Fruit fly (Drosophila melanogaster) whole organism, embryonic: Measurements from ENCODE around the gene alpha-Est8.
A peak's percentile ranks its signal among the peaks of the same experiment; 100 is the strongest.

Source experiments
- Ada2b ChIP-seq: fragments of 200-800 bp; sonication (Bioruptor generic); IDR thresholded peaks from 2 replicates; pipeline ENCODE4 v1.3.6; 2022; ENCODE audit warnings: missing biosample characterization, missing genetic modification characterization
- Adf1 ChIP-seq: fragments of 200-800 bp; sonication (Bioruptor generic); IDR thresholded peaks from 2 replicates; pipeline ENCODE4 v1.3.6; 2022; ENCODE audit warnings: missing biosample characterization, missing genetic modification characterization
- B-H2 ChIP-seq: fragments of 200-800 bp; sonication (Bioruptor generic); optimal IDR thresholded peaks from 2 replicates; lab custom pipeline; 2018; ENCODE audit warnings: missing biosample characterization, mild to moderate bottlenecking, missing genetic modification characterization
- BtbVII ChIP-seq: fragments of 200-800 bp; sonication (Bioruptor generic); optimal IDR thresholded peaks from 3 replicates; lab custom pipeline; 2017; ENCODE audit warnings: missing biosample characterization, mild to moderate bottlenecking, missing genetic modification characterization
- CG10274 ChIP-seq: fragments of 200-800 bp; sonication (Bioruptor generic); optimal IDR thresholded peaks from 3 replicates; lab custom pipeline; 2017; ENCODE audit warnings: missing biosample characterization, mild to moderate bottlenecking, missing genetic modification characterization
- CG10462 ChIP-seq: fragments of 200-800 bp; sonication (Bioruptor generic); optimal IDR thresholded peaks from 2 replicates; lab custom pipeline; 2016; ENCODE audit warnings: missing biosample characterization, missing genetic modification characterization
- CG11247 ChIP-seq: fragments of 200-800 bp; sonication (Bioruptor generic); IDR thresholded peaks from 2 replicates; pipeline ENCODE4 v1.3.6; 2022; ENCODE audit warnings: missing biosample characterization, missing genetic modification characterization
- CG13624 ChIP-seq: fragments of 200-800 bp; sonication (Bioruptor generic); optimal IDR thresholded peaks from 2 replicates; lab custom pipeline; 2016; ENCODE audit warnings: missing biosample characterization, missing genetic modification characterization
- CG13894 ChIP-seq: fragments of 200-800 bp; sonication (Bioruptor generic); optimal IDR thresholded peaks from 3 replicates; lab custom pipeline; 2018; ENCODE audit warnings: missing biosample characterization, mild to moderate bottlenecking, missing genetic modification characterization, moderate library complexity
- CG17361 ChIP-seq: fragments of 200-800 bp; sonication (Bioruptor generic); IDR thresholded peaks from 3 replicates; pipeline ENCODE4 v1.3.6; 2022; ENCODE audit warnings: missing biosample characterization, missing genetic modification characterization
- CG2678 ChIP-seq: fragments of 200-800 bp; sonication (Bioruptor generic); optimal IDR thresholded peaks from 3 replicates; lab custom pipeline; 2019; ENCODE audit warnings: missing biosample characterization, mild to moderate bottlenecking, missing genetic modification characterization, moderate library complexity
- CG31441 ChIP-seq: fragments of 200-800 bp; sonication (Bioruptor generic); IDR thresholded peaks from 2 replicates; pipeline ENCODE4 v1.3.6; 2022; ENCODE audit warnings: missing biosample characterization, missing genetic modification characterization
- CG5180 ChIP-seq: fragments of 200-800 bp; sonication (Bioruptor generic); optimal IDR thresholded peaks from 3 replicates; lab custom pipeline; 2017; ENCODE audit warnings: missing biosample characterization, missing genetic modification characterization, mild to moderate bottlenecking, moderate library complexity, missing genetic modification reagents
- CG7963 ChIP-seq: fragments of 200-800 bp; sonication (Bioruptor generic); IDR thresholded peaks from 3 replicates; pipeline ENCODE4 v1.3.6; 2022; ENCODE audit warnings: missing biosample characterization, missing genetic modification characterization; ENCODE audit not compliant: partially characterized antibody
- CG8478 ChIP-seq: fragments of >200 bp; optimal IDR thresholded peaks from 2 replicates; lab custom pipeline; 2018
- CG9609 ChIP-seq: fragments of 200-800 bp; sonication (Bioruptor generic); optimal IDR thresholded peaks from 3 replicates; lab custom pipeline; 2016; ENCODE audit warnings: missing biosample characterization, missing genetic modification characterization
- Doc3 ChIP-seq: fragments of 200-800 bp; sonication (Bioruptor generic); IDR thresholded peaks from 3 replicates; pipeline ENCODE4 v1.3.6; 2022; ENCODE audit warnings: missing biosample characterization, missing genetic modification characterization; ENCODE audit not compliant: partially characterized antibody
- Drgx ChIP-seq: fragments of 200-800 bp; sonication (Bioruptor generic); IDR thresholded peaks from 2 replicates; pipeline ENCODE4 v1.3.6; 2022; ENCODE audit warnings: missing biosample characterization, missing genetic modification characterization
- Ets97D ChIP-seq: fragments of 200-800 bp; sonication (Bioruptor generic); optimal IDR thresholded peaks from 3 replicates; lab custom pipeline; 2016; ENCODE audit warnings: missing biosample characterization, missing genetic modification characterization
- HLH4C ChIP-seq: fragments of 200-800 bp; sonication (Bioruptor generic); IDR thresholded peaks from 3 replicates; pipeline ENCODE4 v1.3.6; 2022; ENCODE audit warnings: missing biosample characterization, missing genetic modification characterization; ENCODE audit not compliant: partially characterized antibody
- HLH54F ChIP-seq: fragments of 200-800 bp; sonication (Bioruptor generic); optimal IDR thresholded peaks from 3 replicates; lab custom pipeline; 2016; ENCODE audit warnings: missing biosample characterization, missing genetic modification characterization
- HmgD ChIP-seq: fragments of 200-800 bp; sonication (Bioruptor generic); optimal IDR thresholded peaks from 3 replicates; lab custom pipeline; 2016; ENCODE audit warnings: missing biosample characterization, missing genetic modification characterization
- MBD-R2 ChIP-seq: fragments of 200-800 bp; sonication (Bioruptor generic); IDR thresholded peaks from 2 replicates; pipeline ENCODE4 v1.3.6; 2022; ENCODE audit warnings: missing biosample characterization, missing genetic modification characterization
- MESR4 ChIP-seq: fragments of 200-800 bp; sonication (Bioruptor generic); optimal IDR thresholded peaks from 2 replicates; lab custom pipeline; 2018; ENCODE audit warnings: missing biosample characterization, mild to moderate bottlenecking, missing genetic modification characterization, moderate library complexity
- Meics ChIP-seq: fragments of 200-800 bp; sonication (Bioruptor generic); optimal IDR thresholded peaks from 2 replicates; lab custom pipeline; 2017; ENCODE audit warnings: missing biosample characterization, mild to moderate bottlenecking, missing genetic modification characterization
- Oaz ChIP-seq: fragments of 200-800 bp; sonication (Bioruptor generic); IDR thresholded peaks from 2 replicates; pipeline ENCODE4 v1.3.6; 2022; ENCODE audit warnings: missing biosample characterization, missing genetic modification characterization
- Poxn ChIP-seq: fragments of 200-800 bp; sonication (Bioruptor generic); IDR thresholded peaks from 2 replicates; pipeline ENCODE4 v1.3.6; 2022; ENCODE audit warnings: missing biosample characterization, missing genetic modification characterization
- Scr ChIP-seq: fragments of 200-800 bp; sonication (Bioruptor generic); IDR thresholded peaks from 2 replicates; pipeline ENCODE4 v1.3.6; 2022; ENCODE audit warnings: missing biosample characterization, missing genetic modification characterization; ENCODE audit not compliant: partially characterized antibody
- Spps ChIP-seq: fragments of 200-800 bp; sonication (Bioruptor generic); optimal IDR thresholded peaks from 2 replicates; lab custom pipeline; 2018; ENCODE audit warnings: missing biosample characterization, mild to moderate bottlenecking, missing genetic modification characterization
- abd-A ChIP-seq: fragments of 200-800 bp; sonication (Bioruptor generic); optimal IDR thresholded peaks from 3 replicates; lab custom pipeline; 2019; ENCODE audit warnings: missing biosample characterization, mild to moderate bottlenecking, missing genetic modification characterization, moderate library complexity
- al ChIP-seq: fragments of 200-800 bp; sonication (Bioruptor generic); IDR thresholded peaks from 2 replicates; pipeline ENCODE4 v1.3.6; 2022; ENCODE audit warnings: missing biosample characterization, missing genetic modification characterization
- bsh ChIP-seq, 2 experiments: fragments of 200-800 bp; sonication (Bioruptor generic); optimal IDR thresholded peaks; 2 replicates each; lab custom pipeline; 2017 to 2018; ENCODE audit warnings: mild to moderate bottlenecking in 2 of 2, missing biosample characterization in 2 of 2, missing genetic modification characterization in 2 of 2, moderate library complexity in 1 of 2
- cato ChIP-seq: fragments of 200-800 bp; sonication (Bioruptor generic); optimal IDR thresholded peaks from 2 replicates; lab custom pipeline; 2016; ENCODE audit warnings: missing biosample characterization, missing genetic modification characterization, borderline replicate concordance
- esg ChIP-seq: fragments of 200-800 bp; sonication (Bioruptor generic); conservative IDR thresholded peaks from 2 replicates; pipeline ENCODE4 v1.3.6; 2022; ENCODE audit warnings: missing biosample characterization, missing genetic modification characterization
- ftz-f1 ChIP-seq: fragments of 200-800 bp; sonication (Bioruptor generic); optimal IDR thresholded peaks from 2 replicates; lab custom pipeline; 2016; ENCODE audit warnings: missing biosample characterization, missing genetic modification characterization
- gce ChIP-seq: fragments of 200-800 bp; sonication (Bioruptor generic); IDR thresholded peaks from 3 replicates; pipeline ENCODE4 v1.3.6; 2022; ENCODE audit warnings: missing biosample characterization, missing genetic modification characterization
- grn ChIP-seq: fragments of 200-800 bp; sonication (Bioruptor generic); optimal IDR thresholded peaks from 3 replicates; lab custom pipeline; 2017; ENCODE audit warnings: missing biosample characterization, missing genetic modification characterization
- knrl ChIP-seq: fragments of 200-800 bp; sonication (Bioruptor generic); IDR thresholded peaks from 3 replicates; pipeline ENCODE4 v1.3.6; 2022; ENCODE audit warnings: missing biosample characterization, missing genetic modification characterization; ENCODE audit not compliant: partially characterized antibody
- lab ChIP-seq: fragments of 200-800 bp; sonication (Bioruptor generic); optimal IDR thresholded peaks from 3 replicates; lab custom pipeline; 2017; ENCODE audit warnings: missing biosample characterization, missing genetic modification characterization, mild to moderate bottlenecking, moderate library complexity, missing genetic modification reagents
- lola ChIP-seq, 3 experiments: fragments of >200 bp in 2 of 3; fragments of 200-800 bp in 1 of 3; sonication (Bioruptor generic) in 1 of 3; optimal IDR thresholded peaks; 2 replicates each; lab custom pipeline; 2017 to 2019; ENCODE audit warnings: missing biosample characterization in 3 of 3, missing genetic modification characterization in 3 of 3, mild to moderate bottlenecking in 1 of 3, moderate library complexity in 1 of 3
- otp ChIP-seq: fragments of 200-800 bp; sonication (Bioruptor generic); IDR thresholded peaks from 3 replicates; pipeline ENCODE4, ENCODE4 v1.3.6; 2022; ENCODE audit warnings: missing biosample characterization, missing genetic modification characterization
- pros ChIP-seq: fragments of 200-800 bp; sonication (Bioruptor generic); optimal IDR thresholded peaks from 3 replicates; lab custom pipeline; 2019; ENCODE audit warnings: missing biosample characterization, mild to moderate bottlenecking, missing genetic modification characterization, moderate library complexity
- pum ChIP-seq: fragments of 200-800 bp; sonication (Bioruptor generic); optimal IDR thresholded peaks from 2 replicates; lab custom pipeline; 2016; ENCODE audit warnings: missing biosample characterization, missing genetic modification characterization
- salm ChIP-seq: fragments of 200-800 bp; sonication (Bioruptor generic); optimal IDR thresholded peaks from 2 replicates; lab custom pipeline; 2018; ENCODE audit warnings: missing biosample characterization, mild to moderate bottlenecking, missing genetic modification characterization
- shn ChIP-seq: fragments of 200-800 bp; sonication (Bioruptor generic); optimal IDR thresholded peaks from 3 replicates; lab custom pipeline; 2016; ENCODE audit warnings: missing biosample characterization, missing genetic modification characterization
- sim ChIP-seq: fragments of 200-800 bp; sonication (Bioruptor generic); IDR thresholded peaks from 2 replicates; pipeline ENCODE4 v1.3.6; 2022; ENCODE audit warnings: missing biosample characterization, missing genetic modification characterization
- trem ChIP-seq: fragments of 200-800 bp; optimal IDR thresholded peaks from 3 replicates; lab custom pipeline; 2019; ENCODE audit warnings: missing biosample characterization, mild to moderate bottlenecking, missing genetic modification characterization, moderate library complexity
- vvl ChIP-seq: fragments of 200-800 bp; sonication (Bioruptor generic); IDR thresholded peaks from 2 replicates; pipeline ENCODE4 v1.3.6; 2022; ENCODE audit warnings: missing biosample characterization, missing genetic modification characterization
- zf30C ChIP-seq: fragments of 200-800 bp; sonication (Bioruptor generic); optimal IDR thresholded peaks from 3 replicates; lab custom pipeline; 2018; ENCODE audit warnings: missing biosample characterization, mild to moderate bottlenecking, missing genetic modification characterization
- zfh2 ChIP-seq: fragments of 200-800 bp; sonication (Bioruptor generic); optimal IDR thresholded peaks from 2 replicates; lab custom pipeline; 2016; ENCODE audit warnings: missing biosample characterization, missing genetic modification characterization

The alpha-Est8 gene

dm6 chr3R:7473767-7474254 lies 41.7 kb downstream of the alpha-Est8 start, which contains the start of gene CG1142 (continued):
- TF ChIP-seq lola (GFP tag; optimal IDR thresholded peaks at IDR 0.05; lab: Kevin White, UChicago): peak in 1 of 3 experiments; percentile 99
- TF ChIP-seq Spps (tag; lab: Kevin White, UChicago): peak; percentile 99
- peak in 1 of 2 experiments; percentile 99 for TF ChIP-seq bsh (GFP tag; optimal IDR thresholded peaks at IDR 0.05; lab: Kevin White, UChicago)
- peak; percentile 60 for TF ChIP-seq MESR4 (GFP tag; lab: Kevin White, UChicago)
- peak; percentile 83 for TF ChIP-seq shn (GFP tag; lab: Kevin White, UChicago)
- TF ChIP-seq abd-A: peak; percentile 93
- peak; percentile 97 for TF ChIP-seq B-H2
- TF ChIP-seq Drgx (GFP tag; lab: Robert Waterston, UW): peak; percentile 98
- TF ChIP-seq knrl (GFP tag; lab: Robert Waterston, UW): no peak
- TF ChIP-seq otp (GFP tag; lab: Robert Waterston, UW): peak; percentile 99
- peak; percentile 98 for TF ChIP-seq Meics (GFP tag; lab: Kevin White, UChicago)
- peak; percentile 91 for TF ChIP-seq CG5180 (GFP tag; lab: Kevin White, UChicago)
- TF ChIP-seq vvl: peak; percentile 99
- TF ChIP-seq CG10274: peak; percentile 85
- TF ChIP-seq CG9609: peak; percentile 96
- TF ChIP-seq lab (GFP tag; lab: Kevin White, UChicago): peak; percentile 98
- TF ChIP-seq CG7963: no peak
- TF ChIP-seq Ets97D (GFP tag; lab: Kevin White, UChicago): peak; percentile 89
- TF ChIP-seq esg (GFP tag; lab: Robert Waterston, UW): peak; percentile 98
- peak; percentile 94 for TF ChIP-seq pum (GFP tag; lab: Kevin White, UChicago)
- TF ChIP-seq salm (tag; lab: Kevin White, UChicago): peak; percentile 99
- peak; percentile 98 for TF ChIP-seq CG13894 (tag; lab: Kevin White, UChicago)
- TF ChIP-seq CG11247 (GFP tag; lab: Robert Waterston, UW): peak; percentile 98
- TF ChIP-seq trem: peak; percentile 97
- TF ChIP-seq HLH54F: peak; percentile 95
- TF ChIP-seq pros (GFP tag; lab: Kevin White, UChicago): peak; percentile 73
- no peak for TF ChIP-seq Doc3 (GFP tag; lab: Robert Waterston, UW)
- TF ChIP-seq CG13624 (GFP tag; lab: Kevin White, UChicago): peak; percentile 98
- peak; percentile 98 for TF ChIP-seq CG10462 (GFP tag; lab: Kevin White, UChicago)
- peak; percentile 100 for TF ChIP-seq CG17361 (GFP tag; lab: Robert Waterston, UW)
- peak; percentile 97 for TF ChIP-seq BtbVII (GFP tag; lab: Kevin White, UChicago)
- TF ChIP-seq Poxn (GFP tag; lab: Robert Waterston, UW): peak; percentile 92
- peak; percentile 99 for TF ChIP-seq CG31441 (GFP tag; lab: Robert Waterston, UW)
- TF ChIP-seq zfh2 (GFP tag; lab: Kevin White, UChicago): peak; percentile 91
- TF ChIP-seq Ada2b (GFP tag; lab: Robert Waterston, UW): peak; percentile 98
- peak; percentile 99 for TF ChIP-seq sim (GFP tag; lab: Robert Waterston, UW)
- no peak for TF ChIP-seq CG8478 (lab: Kevin White, UChicago)
- peak; percentile 53 for TF ChIP-seq ftz-f1
- peak; percentile 89 for TF ChIP-seq HmgD (GFP tag; lab: Kevin White, UChicago)
- peak; percentile 99 for TF ChIP-seq gce
- TF ChIP-seq al (GFP tag; lab: Robert Waterston, UW): peak; percentile 96
- peak; percentile 84 for TF ChIP-seq Adf1
- TF ChIP-seq CG2678 (tag; lab: Kevin White, UChicago): peak; percentile 99
- TF ChIP-seq grn: peak; percentile 72
- TF ChIP-seq Scr (GFP tag; lab: Robert Waterston, UW): 0 out of 2 replicates have a peak, but pooled peaks have one; percentile 7
- peak; percentile 96 for TF ChIP-seq cato
- peak; percentile 52 for TF ChIP-seq zf30C (GFP tag; lab: Kevin White, UChicago)
- TF ChIP-seq MBD-R2: peak; percentile 98
- TF ChIP-seq Oaz (GFP tag; lab: Robert Waterston, UW): peak; percentile 98
- no peak for TF ChIP-seq HLH4C
